Fruit fly (Drosophila melanogaster) whole organism, pupa: ENCODE data around the gene CG14357.

Experiments used
- CG10348 ChIP-seq: fragments of 200-800 bp; sonication (Bioruptor generic); IDR thresholded peaks from 2 replicates; pipeline ENCODE4 v1.3.6; 2022; ENCODE audit warnings: missing biosample characterization, missing genetic modification characterization
- CG12605 ChIP-seq: fragments of 200-800 bp; sonication (Bioruptor generic); IDR thresholded peaks from 2 replicates; pipeline ENCODE4 v1.3.6; 2022; ENCODE audit warnings: missing biosample characterization, missing genetic modification characterization
- CG13204 ChIP-seq: fragments of 200-800 bp; sonication (Bioruptor generic); optimal IDR thresholded peaks from 2 replicates; lab custom pipeline; 2018; ENCODE audit warnings: missing biosample characterization, mild to moderate bottlenecking, missing genetic modification characterization, moderate library complexity
- CG14655 ChIP-seq: fragments of 200-800 bp; sonication (Bioruptor generic); optimal IDR thresholded peaks from 3 replicates; lab custom pipeline; 2017; ENCODE audit warnings: mild to moderate bottlenecking, missing biosample characterization, missing genetic modification reagents, missing genetic modification characterization
- CG15710 ChIP-seq: fragments of 200-800 bp; sonication (Bioruptor generic); optimal IDR thresholded peaks from 2 replicates; lab custom pipeline; 2018; ENCODE audit warnings: missing biosample characterization, mild to moderate bottlenecking, missing genetic modification characterization, moderate library complexity
- CG17806 ChIP-seq: fragments of 200-800 bp; sonication (Bioruptor generic); optimal IDR thresholded peaks from 2 replicates; lab custom pipeline; 2018; ENCODE audit warnings: missing biosample characterization, mild to moderate bottlenecking, missing genetic modification characterization, moderate library complexity
- CG32121 ChIP-seq: fragments of 200-800 bp; sonication (Bioruptor generic); IDR thresholded peaks from 2 replicates; pipeline ENCODE4 v1.3.6; 2022; ENCODE audit warnings: missing biosample characterization, missing genetic modification characterization
- CG34367 ChIP-seq: fragments of 200-800 bp; sonication (Bioruptor generic); optimal IDR thresholded peaks from 2 replicates; lab custom pipeline; 2018; ENCODE audit warnings: missing biosample characterization, mild to moderate bottlenecking, missing genetic modification characterization
- CG4496 ChIP-seq: fragments of 200-800 bp; sonication (Bioruptor generic); IDR thresholded peaks from 3 replicates; pipeline ENCODE4 v1.3.6; 2022; ENCODE audit warnings: missing biosample characterization, missing genetic modification characterization
- CG8159 ChIP-seq: fragments of 200-800 bp; sonication (Bioruptor generic); optimal IDR thresholded peaks from 3 replicates; lab custom pipeline; 2018; ENCODE audit warnings: missing biosample characterization, mild to moderate bottlenecking, missing genetic modification characterization, moderate library complexity
- CG8301 ChIP-seq: fragments of 200-800 bp; sonication (Bioruptor generic); optimal IDR thresholded peaks from 2 replicates; lab custom pipeline; 2018; ENCODE audit warnings: missing biosample characterization, mild to moderate bottlenecking, missing genetic modification characterization
- CG9948 ChIP-seq: fragments of 200-800 bp; sonication (Bioruptor generic); optimal IDR thresholded peaks from 2 replicates; lab custom pipeline; 2018; ENCODE audit warnings: missing biosample characterization, mild to moderate bottlenecking, missing genetic modification characterization, moderate library complexity
- D1 ChIP-seq: fragments of 200-800 bp; sonication (Bioruptor generic); optimal IDR thresholded peaks from 2 replicates; lab custom pipeline; 2018; ENCODE audit warnings: missing biosample characterization, mild to moderate bottlenecking, missing genetic modification characterization, moderate library complexity
- EcR ChIP-seq: fragments of 200-800 bp; sonication (Bioruptor generic); optimal IDR thresholded peaks from 3 replicates; lab custom pipeline; 2019; ENCODE audit warnings: missing biosample characterization, missing genetic modification characterization, mild to moderate bottlenecking, moderate library complexity, missing genetic modification reagents
- Ets98B ChIP-seq: fragments of 200-800 bp; sonication (Bioruptor generic); IDR thresholded peaks from 2 replicates; pipeline ENCODE4 v1.3.6; 2022; ENCODE audit warnings: missing biosample characterization, missing genetic modification characterization
- Pif1A ChIP-seq: fragments of 200-800 bp; sonication (Bioruptor generic); optimal IDR thresholded peaks from 3 replicates; lab custom pipeline; 2016; ENCODE audit warnings: missing biosample characterization, missing genetic modification characterization
- Pif1B ChIP-seq: fragments of 200-800 bp; sonication (Bioruptor generic); optimal IDR thresholded peaks from 3 replicates; lab custom pipeline; 2016; ENCODE audit warnings: missing biosample characterization, missing genetic modification characterization
- Snoo ChIP-seq: fragments of 200-800 bp; sonication (Bioruptor generic); optimal IDR thresholded peaks from 3 replicates; lab custom pipeline; 2017; ENCODE audit warnings: missing biosample characterization, mild to moderate bottlenecking, missing genetic modification characterization, inconsistent platforms
- fd96Ca ChIP-seq: fragments of 200-800 bp; sonication (Bioruptor generic); IDR thresholded peaks from 3 replicates; pipeline ENCODE4 v1.3.6; 2022; ENCODE audit warnings: missing biosample characterization, missing genetic modification characterization
- gl ChIP-seq: fragments of 200-800 bp; sonication (Bioruptor generic); optimal IDR thresholded peaks from 2 replicates; lab custom pipeline; 2018; ENCODE audit warnings: missing biosample characterization, mild to moderate bottlenecking, missing genetic modification characterization
- rn ChIP-seq: fragments of 200-800 bp; sonication (Bioruptor generic); IDR thresholded peaks from 2 replicates; pipeline ENCODE4 v1.3.6; 2022; ENCODE audit warnings: missing biosample characterization, missing genetic modification characterization

Gene CG14357

DNA sequence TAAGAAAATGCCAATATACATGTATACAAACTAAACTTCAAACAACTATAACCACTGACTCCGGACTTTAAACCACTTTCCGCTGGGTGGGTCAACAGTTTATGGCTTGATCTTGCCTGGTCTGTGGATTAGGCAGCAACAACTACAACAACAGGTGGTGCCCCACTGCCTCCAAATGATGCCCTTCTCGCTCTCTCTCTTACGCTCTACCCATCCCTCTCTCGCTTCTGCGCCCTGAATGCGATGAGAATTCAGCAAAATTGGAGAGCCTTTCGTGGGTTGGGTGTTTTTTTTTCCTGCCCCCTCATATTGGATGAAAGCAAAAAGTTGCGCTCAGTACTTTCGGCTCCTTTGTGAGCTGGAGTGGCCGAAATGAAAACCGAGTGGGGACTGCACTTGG, 28.9 kb upstream of the CG14357 start:
- TF ChIP-seq CG12605 (GFP tag; lab: Robert Waterston, UW) = peak; percentile 52; the same call in 1 of the 2 replicates
- no peak for TF ChIP-seq Snoo (tag; lab: Kevin White, UChicago)
- TF ChIP-seq CG8301 (tag; lab: Kevin White, UChicago) = no peak

DNA sequence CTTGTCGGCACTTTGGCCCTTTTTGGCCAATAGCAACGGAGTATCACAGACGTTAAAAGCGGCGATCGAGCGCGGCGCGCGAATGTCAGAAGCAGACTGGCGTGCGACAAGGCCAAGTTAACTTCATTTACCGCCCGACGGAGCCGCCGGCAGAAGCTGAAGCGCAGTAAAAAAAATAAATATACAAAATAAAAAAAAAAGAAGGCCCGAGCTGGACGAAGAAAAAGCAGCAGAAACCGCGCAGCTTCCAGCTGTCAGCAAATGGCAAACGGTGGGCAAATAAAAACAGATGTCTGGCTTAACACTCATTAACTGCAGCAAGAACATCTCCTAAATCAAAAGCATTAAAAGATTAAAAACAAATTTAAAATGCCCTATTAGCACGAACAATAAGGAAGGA, 20.0 kb upstream of the CG14357 start, which contains the start of gene CG14356:
CG14356 (minus strand) TSS at position 101 of the 400 bp plus-strand sequence.
- TF ChIP-seq CG10348 (GFP tag; lab: Robert Waterston, UW) = no peak
- TF ChIP-seq Ets98B (GFP tag; lab: Robert Waterston, UW) = no peak
- TF ChIP-seq D1 (tag; lab: Kevin White, UChicago) = no peak
- TF ChIP-seq CG17806 (tag; lab: Kevin White, UChicago) = no peak
- TF ChIP-seq CG4496 (GFP tag; lab: Robert Waterston, UW) = no peak

- TF ChIP-seq rn (GFP tag; lab: Robert Waterston, UW) = peak; percentile 85
- peak; percentile 88 for TF ChIP-seq CG9948 (tag; lab: Kevin White, UChicago)
- TF ChIP-seq CG12605 (GFP tag; lab: Robert Waterston, UW) = peak; percentile 41; the same call in 1 of the 2 replicates
- peak; percentile 89 for TF ChIP-seq D1 (tag; lab: Kevin White, UChicago)
- peak; percentile 91 for TF ChIP-seq CG8159 (tag; lab: Kevin White, UChicago)
- peak; percentile 90 for TF ChIP-seq CG32121 (GFP tag; lab: Robert Waterston, UW)
- no peak for TF ChIP-seq CG8301 (tag; lab: Kevin White, UChicago)
- no peak for TF ChIP-seq EcR
- peak; percentile 46 for TF ChIP-seq gl (tag; lab: Kevin White, UChicago)
- peak; percentile 69 for TF ChIP-seq Pif1A (GFP tag; lab: Kevin White, UChicago)
- peak; percentile 80 for TF ChIP-seq Pif1B (GFP tag; lab: Kevin White, UChicago)
- TF ChIP-seq CG15710 (tag; lab: Kevin White, UChicago) = peak; percentile 91
- TF ChIP-seq Snoo (tag; lab: Kevin White, UChicago) = peak; percentile 83
- TF ChIP-seq fd96Ca = peak; percentile 65
- TF ChIP-seq Ets98B (GFP tag; lab: Robert Waterston, UW) = peak; percentile 85
- peak; percentile 82 for TF ChIP-seq CG17806 (tag; lab: Kevin White, UChicago)
- no peak for TF ChIP-seq CG14655
- TF ChIP-seq CG4496 (GFP tag; lab: Robert Waterston, UW) = peak; percentile 89
- TF ChIP-seq CG13204 = no peak
- peak; percentile 52 for TF ChIP-seq CG10348 (GFP tag; lab: Robert Waterston, UW)
- peak; percentile 84 for TF ChIP-seq CG34367 (tag; lab: Kevin White, UChicago)
Observed at dm6 chr3R:14125479-14126121, 13.6 kb upstream of the CG14357 start, which contains the start of the genes 140up and Polr2B. Gene 140up (minus strand): TSS chr3R:14125548. Gene Polr2B (plus strand): TSS chr3R:14125791.

dm6 chr3R:14122347-14122812, 10.4 kb upstream of the CG14357 start, which contains the start of the genes Abi and twf:
Gene Abi (minus strand): TSS chr3R:14122420.
Gene twf (plus strand): TSS chr3R:14122654.
- peak; percentile 45 for TF ChIP-seq CG8159 (tag; lab: Kevin White, UChicago)
- no peak for TF ChIP-seq Snoo (tag; lab: Kevin White, UChicago)
- TF ChIP-seq CG15710 (tag; lab: Kevin White, UChicago) = peak; percentile 47
- no peak for TF ChIP-seq CG12605 (GFP tag; lab: Robert Waterston, UW)
- TF ChIP-seq CG17806 (tag; lab: Kevin White, UChicago) = peak; percentile 44
- TF ChIP-seq CG34367 (tag; lab: Kevin White, UChicago) = peak; percentile 29
- peak; percentile 31; the same call in 1 of the 3 replicates for TF ChIP-seq CG4496 (GFP tag; lab: Robert Waterston, UW)
- peak; percentile 35; the same call in 1 of the 2 replicates for TF ChIP-seq Ets98B (GFP tag; lab: Robert Waterston, UW)
- TF ChIP-seq CG9948 (tag; lab: Kevin White, UChicago) = peak; percentile 35
- no peak for TF ChIP-seq D1 (tag; lab: Kevin White, UChicago)
- TF ChIP-seq CG13204 = no peak
- no peak for TF ChIP-seq fd96Ca
- peak; percentile 30; the same call in 1 of the 2 replicates for TF ChIP-seq CG32121 (GFP tag; lab: Robert Waterston, UW)

DNA sequence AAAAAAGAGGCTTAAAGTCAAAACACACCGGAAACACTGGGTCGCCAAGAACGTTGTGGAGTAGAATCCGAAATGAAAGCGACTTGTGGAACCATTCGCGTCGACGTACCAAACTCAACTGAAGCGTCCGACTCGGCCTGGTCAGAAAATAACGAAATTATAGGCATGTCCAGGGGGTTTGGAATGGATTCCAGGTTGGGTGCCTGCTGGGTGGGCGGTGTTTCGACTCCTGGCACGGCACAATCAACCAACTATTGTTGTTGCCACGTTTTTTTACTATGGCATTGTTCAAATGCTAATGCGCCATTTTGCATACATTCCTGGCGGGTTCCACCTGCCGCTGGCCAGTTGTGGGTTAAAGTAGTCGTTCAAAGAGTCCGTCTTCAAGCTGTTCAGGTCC, 6.4 kb upstream of the CG14357 start, which contains the start of gene Kif19A:
Kif19A (minus strand) TSS at position 101 of the 400 bp plus-strand sequence.
- no peak for TF ChIP-seq fd96Ca
- TF ChIP-seq Pif1B (GFP tag; lab: Kevin White, UChicago) = no peak
- no peak for TF ChIP-seq EcR
- no peak for TF ChIP-seq CG34367 (tag; lab: Kevin White, UChicago)
- no peak for TF ChIP-seq Snoo (tag; lab: Kevin White, UChicago)

dm6 chr3R:14116088-14116487, 4.1 kb upstream of the CG14357 start:
- TF ChIP-seq CG14655 (no peak), Snoo (tag; lab: Kevin White, UChicago) (no peak)
